Worm (Caenorhabditis elegans): ENCODE data around the gene R06F6.8.

The R06F6.8 gene

DNA sequence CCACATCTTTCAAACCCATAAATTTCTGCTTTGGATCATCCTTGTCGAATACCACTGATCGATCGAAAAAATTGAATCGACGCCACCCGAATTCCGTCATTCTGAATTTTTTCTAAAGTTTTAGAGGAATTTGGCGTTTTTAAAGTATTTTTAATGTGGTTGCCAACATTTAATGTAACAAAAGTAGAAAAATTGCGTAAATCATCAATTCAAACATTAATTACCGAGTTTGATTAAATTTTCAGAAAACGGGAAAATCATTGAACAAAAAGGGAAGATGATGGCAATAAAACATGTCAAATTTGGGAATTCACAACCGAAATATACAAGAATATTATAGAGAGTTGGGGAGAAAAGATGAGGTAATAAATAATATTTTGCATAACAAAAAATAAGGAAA, 26.4 kb downstream of the R06F6.8 start, which contains the start of gene vps-11:
vps-11 (minus strand) TSS at position 101 of the 400 bp plus-strand sequence.
- TF ChIP-seq zag-1 (tag; optimal IDR thresholded peaks at IDR 0.05) (no peak), elt-3 (tag; optimal IDR thresholded peaks at IDR 0.05) (no peak), mab-5 (tag; optimal IDR thresholded peaks at IDR 0.05) (no peak), nhr-6 (tag; optimal IDR thresholded peaks at IDR 0.05) (no peak), nhr-11 (tag; optimal IDR thresholded peaks at IDR 0.05) (no peak), mdl-1 (tag; optimal IDR thresholded peaks at IDR 0.05) (no peak), F13H6.1 (tag; optimal IDR thresholded peaks at IDR 0.05) (no peak), lsy-2 (tag; optimal IDR thresholded peaks at IDR 0.05) (no peak), aly-2 (tag; optimal IDR thresholded peaks at IDR 0.05) (no peak), egl-27 (tag; optimal IDR thresholded peaks at IDR 0.05) (no peak), fos-1 (tag; optimal IDR thresholded peaks at IDR 0.05) (no peak), ztf-11 (tag; optimal IDR thresholded peaks at IDR 0.05) (no peak), ama-1 (optimal IDR thresholded peaks at IDR 0.05) (no peak), blmp-1 (tag; optimal IDR thresholded peaks at IDR 0.05; ENCODE audit: insufficient read depth) (no peak), nhr-12 (tag; optimal IDR thresholded peaks at IDR 0.05) (no peak), unc-62 (GFP tag; optimal IDR thresholded peaks at IDR 0.05) (no peak), lin-11 (tag; optimal IDR thresholded peaks at IDR 0.05) (no peak), mbf-1 (tag; optimal IDR thresholded peaks at IDR 0.05) (no peak), R02D3.7 (tag; optimal IDR thresholded peaks at IDR 0.05) (no peak), crh-2 (tag; optimal IDR thresholded peaks at IDR 0.05) (no peak)

DNA sequence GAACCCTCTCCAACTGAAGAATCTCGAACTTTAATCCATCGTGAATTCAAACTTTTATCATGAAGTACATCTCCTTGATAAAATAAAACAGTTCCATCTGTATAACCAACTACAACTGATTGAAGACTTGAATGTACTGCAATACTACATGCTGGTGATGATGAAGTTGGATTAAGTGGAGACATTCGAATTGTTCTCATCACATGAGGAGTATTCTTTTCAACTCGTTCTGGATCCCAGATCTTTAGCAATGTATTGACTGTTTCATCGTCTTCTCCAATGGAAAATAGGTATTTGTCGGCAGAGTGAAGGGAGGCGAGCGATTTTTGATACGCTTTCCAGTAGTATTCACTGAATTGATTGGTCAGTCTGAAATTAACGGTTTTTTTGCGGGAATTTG, 27.2 kb downstream of the R06F6.8 start:
- TF ChIP-seq dmd-4 (tag; optimal IDR thresholded peaks at IDR 0.05) (no peak), peb-1 (tag; optimal IDR thresholded peaks at IDR 0.05) (no peak), nhr-21 (tag; optimal IDR thresholded peaks at IDR 0.05) (no peak), unc-39 (tag; optimal IDR thresholded peaks at IDR 0.05) (no peak), snpc-4 (tag; optimal IDR thresholded peaks at IDR 0.05) (no peak), lsy-2 (tag; optimal IDR thresholded peaks at IDR 0.05) (no peak), ama-1 (optimal IDR thresholded peaks at IDR 0.05) (no peak), nhr-129 (tag; optimal IDR thresholded peaks at IDR 0.05) (no peak), ztf-4 (tag; optimal IDR thresholded peaks at IDR 0.05) (no peak), lin-11 (tag; optimal IDR thresholded peaks at IDR 0.05) (no peak)

DNA sequence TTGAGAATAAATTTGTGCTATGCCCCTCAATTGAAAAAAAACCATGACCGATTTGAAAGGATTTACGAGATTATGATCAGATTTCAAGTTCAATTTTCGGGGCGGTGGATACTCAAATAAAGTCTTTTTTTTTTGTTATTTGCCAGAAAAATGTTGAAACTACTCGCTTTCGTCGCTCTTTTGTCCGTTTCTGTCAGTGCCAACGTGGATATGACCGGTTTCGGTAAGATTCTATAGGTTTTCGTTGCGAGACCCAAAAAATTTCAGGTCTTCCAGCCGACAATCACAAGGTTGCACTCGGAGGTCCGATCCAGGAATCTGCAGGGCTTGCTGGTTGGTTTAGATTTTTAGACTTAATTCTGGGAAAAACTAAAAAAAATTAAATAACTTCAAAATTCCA, 32.5 kb downstream of the R06F6.8 start, which contains the start of gene tag-209:
tag-209 (plus strand) TSS at position 73 of the 400 bp plus-strand sequence.
- TF ChIP-seq alr-1 (tag; optimal IDR thresholded peaks at IDR 0.05) (no peak), lin-11 (tag; optimal IDR thresholded peaks at IDR 0.05) (no peak), elt-3 (tag; optimal IDR thresholded peaks at IDR 0.05) (no peak), unc-55 (GFP tag; optimal IDR thresholded peaks at IDR 0.05) (no peak), ztf-11 (tag; optimal IDR thresholded peaks at IDR 0.05) (no peak), egl-27 (tag; optimal IDR thresholded peaks at IDR 0.05) (no peak), lin-13 (GFP tag; optimal IDR thresholded peaks at IDR 0.05) (no peak), nhr-237 (tag; optimal IDR thresholded peaks at IDR 0.05) (no peak), crh-2 (tag; optimal IDR thresholded peaks at IDR 0.05) (no peak), mdl-1 (tag; optimal IDR thresholded peaks at IDR 0.05) (no peak), ztf-4 (tag; optimal IDR thresholded peaks at IDR 0.05) (no peak), sma-3 (GFP tag; optimal IDR thresholded peaks at IDR 0.05) (no peak), fos-1 (tag; optimal IDR thresholded peaks at IDR 0.05) (no peak), nhr-129 (tag; optimal IDR thresholded peaks at IDR 0.05) (no peak), sma-9 (GFP tag; optimal IDR thresholded peaks at IDR 0.05) (no peak), sma-9 (tag; optimal IDR thresholded peaks at IDR 0.05) (no peak), mbf-1 (tag; optimal IDR thresholded peaks at IDR 0.05) (no peak), ama-1 (optimal IDR thresholded peaks at IDR 0.05) (no peak), lsy-2 (tag; optimal IDR thresholded peaks at IDR 0.05) (no peak), aly-2 (tag; optimal IDR thresholded peaks at IDR 0.05) (no peak)

DNA sequence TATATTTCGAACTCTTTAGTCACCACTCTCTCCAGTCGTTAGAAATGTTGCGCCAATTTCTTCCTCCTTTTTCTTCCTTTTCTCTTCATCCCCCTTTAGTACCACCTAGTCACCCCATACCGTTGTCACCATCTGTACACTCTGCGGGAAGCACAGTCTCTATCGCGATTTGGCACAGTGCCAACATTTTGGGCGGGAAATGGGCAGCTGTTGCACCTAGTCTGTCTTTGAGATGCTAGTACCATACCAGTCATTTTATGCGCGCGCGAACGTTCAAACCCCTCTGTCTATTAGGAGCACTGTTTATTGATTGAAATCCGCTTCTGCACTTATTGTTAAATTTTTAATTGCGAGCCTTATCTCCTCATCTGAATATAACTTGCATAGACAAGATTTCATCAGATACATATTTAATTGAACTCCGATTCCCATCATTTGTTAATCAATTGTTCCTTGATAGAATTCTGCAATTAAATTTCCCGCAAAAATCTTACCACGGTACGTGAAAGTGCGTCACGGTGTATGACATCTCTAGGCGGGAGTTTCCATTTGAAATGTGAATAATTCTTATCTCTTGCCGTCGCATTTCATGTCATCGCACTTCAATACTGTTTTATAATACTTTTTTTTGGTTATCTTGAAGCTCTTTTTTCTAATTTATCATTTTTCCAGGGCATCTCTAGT, 34.9 kb downstream of the R06F6.8 start, which contains the start of gene cdl-1:
cdl-1 (plus strand) TSS at position 673 of the 684 bp plus-strand sequence.
- peak; percentile 27 for TF ChIP-seq nhr-25 (tag; optimal IDR thresholded peaks at IDR 0.05)
- TF ChIP-seq elt-1 (tag; optimal IDR thresholded peaks at IDR 0.05), result no peak
- no peak for TF ChIP-seq ztf-4 (tag; optimal IDR thresholded peaks at IDR 0.05)
- peak; percentile 23 for TF ChIP-seq nhr-6 (tag; optimal IDR thresholded peaks at IDR 0.05)
- peak; percentile 55 for TF ChIP-seq lin-13 (GFP tag; optimal IDR thresholded peaks at IDR 0.05)
- TF ChIP-seq lin-39 (tag; optimal IDR thresholded peaks at IDR 0.05), result no peak
- no peak for TF ChIP-seq nhr-11 (tag; optimal IDR thresholded peaks at IDR 0.05)
- peak; percentile 31 for TF ChIP-seq nhr-21 (tag; optimal IDR thresholded peaks at IDR 0.05)
- peak; percentile 36 to 78 for TF ChIP-seq lsy-2 (tag; optimal IDR thresholded peaks at IDR 0.05)
- TF ChIP-seq snpc-4 (tag; optimal IDR thresholded peaks at IDR 0.05), result peak; percentile 14
- TF ChIP-seq sma-9 (GFP tag; optimal IDR thresholded peaks at IDR 0.05), result peak; percentile 74
- TF ChIP-seq sma-9 (tag; optimal IDR thresholded peaks at IDR 0.05), result no peak
- peak; percentile 70 for TF ChIP-seq nhr-129 (tag; optimal IDR thresholded peaks at IDR 0.05)
- TF ChIP-seq lin-11 (tag; optimal IDR thresholded peaks at IDR 0.05), result no peak
- TF ChIP-seq fos-1 (tag; optimal IDR thresholded peaks at IDR 0.05), result peak; percentile 73
- TF ChIP-seq blmp-1 (tag; optimal IDR thresholded peaks at IDR 0.05; ENCODE audit: insufficient read depth), result peak; percentile 9
- no peak for TF ChIP-seq nhr-77 (tag; optimal IDR thresholded peaks at IDR 0.05)
- peak; percentile 94 for TF ChIP-seq gmeb-1 (tag; optimal IDR thresholded peaks at IDR 0.05)
- peak; percentile 56 for TF ChIP-seq crh-2 (tag; optimal IDR thresholded peaks at IDR 0.05)
- peak; percentile 42 for TF ChIP-seq C34F6.9 (tag; optimal IDR thresholded peaks at IDR 0.05)
- TF ChIP-seq Y55F3AM.14 (GFP tag; optimal IDR thresholded peaks at IDR 0.05), result no peak
- peak; percentile 30 for TF ChIP-seq F13H6.1 (tag; optimal IDR thresholded peaks at IDR 0.05)
- peak; percentile 73 for TF ChIP-seq unc-55 (GFP tag; optimal IDR thresholded peaks at IDR 0.05)
- no peak for TF ChIP-seq R02D3.7 (tag; optimal IDR thresholded peaks at IDR 0.05)
- TF ChIP-seq aly-2 (tag; optimal IDR thresholded peaks at IDR 0.05), result no peak
- TF ChIP-seq ceh-16 (tag; optimal IDR thresholded peaks at IDR 0.05), result no peak
- TF ChIP-seq sma-3 (GFP tag; optimal IDR thresholded peaks at IDR 0.05), result peak; percentile 66
- TF ChIP-seq zag-1 (tag; optimal IDR thresholded peaks at IDR 0.05), result no peak
- no peak for TF ChIP-seq nhr-23 (tag; optimal IDR thresholded peaks at IDR 0.05)

All from whole organism, L2 larva.